Worm (Caenorhabditis elegans) whole organism, L2 larva: ENCODE measurements around the gene ceh-57.

Experiments used
- ceh-16 ChIP-seq: fragments of 150-350 bp; optimal IDR thresholded peaks from 2 replicates; lab custom pipeline; 2014; ENCODE audit warnings: missing biosample characterization, missing genetic modification characterization
- egl-27 ChIP-seq: sonication (generic microtip); optimal IDR thresholded peaks from 3 replicates; lab custom pipeline; 2017; ENCODE audit warnings: missing biosample characterization, missing genetic modification reagents, missing genetic modification characterization
- elt-1 ChIP-seq: fragments of 150-350 bp; optimal IDR thresholded peaks from 2 replicates; lab custom pipeline; 2014; ENCODE audit warnings: missing biosample characterization, missing genetic modification characterization
- elt-3 ChIP-seq: sonication (generic microtip); optimal IDR thresholded peaks from 2 replicates; lab custom pipeline; 2017; ENCODE audit warnings: missing biosample characterization, missing genetic modification characterization
- fos-1 ChIP-seq: fragments of 150-350 bp; optimal IDR thresholded peaks from 2 replicates; lab custom pipeline; 2014; ENCODE audit warnings: missing biosample characterization, missing genetic modification characterization
- nhr-12 ChIP-seq: fragments of 150-350 bp; optimal IDR thresholded peaks from 2 replicates; lab custom pipeline; 2014; ENCODE audit warnings: missing biosample characterization, missing genetic modification characterization
- nhr-237 ChIP-seq: fragments of 150-350 bp; optimal IDR thresholded peaks from 2 replicates; lab custom pipeline; 2014; ENCODE audit warnings: missing biosample characterization, missing genetic modification characterization
- peb-1 ChIP-seq: fragments of 150-350 bp; optimal IDR thresholded peaks from 2 replicates; lab custom pipeline; 2014; ENCODE audit warnings: missing biosample characterization, missing genetic modification characterization
- unc-39 ChIP-seq: fragments of 150-350 bp; optimal IDR thresholded peaks from 2 replicates; lab custom pipeline; 2014; ENCODE audit warnings: missing biosample characterization, missing genetic modification characterization
- unc-62 ChIP-seq: fragments of 150-350 bp; optimal IDR thresholded peaks from 2 replicates; lab custom pipeline; 2014; ENCODE audit warnings: missing biosample characterization, missing genetic modification reagents, missing genetic modification characterization

DNA sequence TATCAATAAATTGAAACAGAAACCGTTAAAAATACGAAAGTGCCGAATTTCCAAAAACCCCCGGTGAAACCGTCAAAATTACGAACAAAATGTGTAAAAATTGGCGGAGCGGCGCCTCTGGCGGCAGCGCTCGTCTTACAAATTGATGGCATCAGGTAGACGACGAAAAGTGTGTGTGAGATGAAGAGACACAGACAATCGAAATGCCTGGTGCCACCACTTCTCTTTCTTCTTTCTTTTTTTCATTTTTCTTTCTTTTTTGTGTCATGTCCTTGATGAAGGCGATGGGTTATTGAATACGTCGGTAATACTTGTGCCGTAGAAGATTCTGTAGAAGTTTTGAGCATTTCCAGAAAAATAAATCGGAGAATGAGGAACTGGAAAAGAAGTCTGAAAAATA is 10.8 kb upstream of the ceh-57 start:
- no peak for TF ChIP-seq nhr-12
- no peak for TF ChIP-seq unc-39 (tag; lab: Kevin White, UChicago)
- TF ChIP-seq fos-1 (tag; lab: Kevin White, UChicago) = no peak
- TF ChIP-seq ceh-16 (tag; lab: Kevin White, UChicago) = no peak
- TF ChIP-seq elt-1 (tag; lab: Kevin White, UChicago) = no peak
- no peak for TF ChIP-seq unc-62
- no peak for TF ChIP-seq nhr-237 (tag; lab: Kevin White, UChicago)
- TF ChIP-seq egl-27 (tag; lab: Kevin White, UChicago) = no peak
- TF ChIP-seq peb-1 (tag; lab: Kevin White, UChicago) = no peak
- no peak for TF ChIP-seq elt-3 (tag; lab: Kevin White, UChicago)
